Fruit fly (Drosophila melanogaster) whole organism, prepupa: ENCODE measurements around the gene dUTPase.

Experiments
- Blimp-1 ChIP-seq: fragments of 200-800 bp; sonication (Bioruptor generic); optimal IDR thresholded peaks from 3 replicates; lab custom pipeline; 2017; ENCODE audit warnings: missing biosample characterization, missing genetic modification characterization, mild to moderate bottlenecking, moderate library complexity, missing genetic modification reagents
- CG10631 ChIP-seq: fragments of 200-800 bp; sonication (Bioruptor generic); optimal IDR thresholded peaks from 2 replicates; lab custom pipeline; 2016; ENCODE audit warnings: missing biosample characterization, missing genetic modification characterization
- CG11294 ChIP-seq: fragments of 200-800 bp; sonication (Bioruptor generic); IDR thresholded peaks from 2 replicates; pipeline ENCODE4 v1.3.6; 2022; ENCODE audit warnings: missing biosample characterization, missing genetic modification characterization
- CG11902 ChIP-seq: fragments of 200-800 bp; sonication (Bioruptor generic); optimal IDR thresholded peaks from 3 replicates; lab custom pipeline; 2016; ENCODE audit warnings: missing biosample characterization, missing genetic modification characterization
- CG15336 ChIP-seq: fragments of 200-800 bp; sonication (Bioruptor generic); IDR thresholded peaks from 2 replicates; pipeline ENCODE4 v1.3.6; 2022; ENCODE audit warnings: missing biosample characterization, missing genetic modification characterization
- CG1621 ChIP-seq: fragments of 200-800 bp; sonication (Bioruptor generic); optimal IDR thresholded peaks from 3 replicates; lab custom pipeline; 2018; ENCODE audit warnings: missing biosample characterization, mild to moderate bottlenecking, missing genetic modification characterization
- CG31627 ChIP-seq: fragments of 200-800 bp; sonication (Bioruptor generic); optimal IDR thresholded peaks from 3 replicates; lab custom pipeline; 2016; ENCODE audit warnings: missing biosample characterization, missing genetic modification characterization
- CG32006 ChIP-seq: fragments of 200-800 bp; sonication (Bioruptor generic); optimal IDR thresholded peaks from 3 replicates; lab custom pipeline; 2017; ENCODE audit warnings: missing biosample characterization, mild to moderate bottlenecking, missing genetic modification characterization
- CG3919 ChIP-seq: fragments of 200-800 bp; sonication (Bioruptor generic); optimal IDR thresholded peaks from 3 replicates; lab custom pipeline; 2016; ENCODE audit warnings: missing biosample characterization, missing genetic modification characterization
- CG4318 ChIP-seq: fragments of 200-800 bp; sonication (Bioruptor generic); optimal IDR thresholded peaks from 3 replicates; lab custom pipeline; 2017; ENCODE audit warnings: missing biosample characterization, mild to moderate bottlenecking, missing genetic modification characterization
- CG6276 ChIP-seq: fragments of 200-800 bp; sonication (Bioruptor generic); optimal IDR thresholded peaks from 2 replicates; lab custom pipeline; 2017; ENCODE audit warnings: missing biosample characterization, mild to moderate bottlenecking, missing genetic modification characterization
- CG6792 ChIP-seq: fragments of 200-800 bp; sonication (Bioruptor generic); optimal IDR thresholded peaks from 3 replicates; lab custom pipeline; 2016; ENCODE audit warnings: missing biosample characterization, missing genetic modification characterization
- CG6808 ChIP-seq: fragments of 200-800 bp; sonication (Bioruptor generic); optimal IDR thresholded peaks from 3 replicates; lab custom pipeline; 2017; ENCODE audit warnings: missing biosample characterization, missing genetic modification characterization, mild to moderate bottlenecking, moderate library complexity, missing genetic modification reagents
- CG6854 ChIP-seq: fragments of 200-800 bp; sonication (Bioruptor generic); optimal IDR thresholded peaks from 2 replicates; lab custom pipeline; 2017; ENCODE audit warnings: missing biosample characterization, mild to moderate bottlenecking, missing genetic modification characterization
- CG8319 ChIP-seq: fragments of 200-800 bp; sonication (Bioruptor generic); optimal IDR thresholded peaks from 3 replicates; lab custom pipeline; 2016; ENCODE audit warnings: missing biosample characterization, missing genetic modification characterization
- CG8632 ChIP-seq: fragments of 200-800 bp; sonication (Bioruptor generic); optimal IDR thresholded peaks from 3 replicates; lab custom pipeline; 2016; ENCODE audit warnings: missing biosample characterization, missing genetic modification characterization
- CG9139 ChIP-seq: fragments of 200-800 bp; sonication (Bioruptor generic); optimal IDR thresholded peaks from 3 replicates; lab custom pipeline; 2017; ENCODE audit warnings: missing biosample characterization, mild to moderate bottlenecking, missing genetic modification characterization
- Eip78C ChIP-seq: fragments of 200-800 bp; sonication (Bioruptor generic); peaks from one replicate; lab custom pipeline; 2016; ENCODE audit warnings: missing biosample characterization, missing genetic modification characterization
- Ets21C ChIP-seq: fragments of 200-800 bp; sonication (Bioruptor generic); optimal IDR thresholded peaks from 3 replicates; lab custom pipeline; 2016; ENCODE audit warnings: missing biosample characterization, missing genetic modification characterization
- Gug ChIP-seq: fragments of 200-800 bp; sonication (Bioruptor generic); IDR thresholded peaks from 2 replicates; pipeline ENCODE4 v1.3.6; 2022; ENCODE audit warnings: missing biosample characterization, missing genetic modification characterization
- Lpt ChIP-seq: fragments of 200-800 bp; sonication (Bioruptor generic); optimal IDR thresholded peaks from 3 replicates; lab custom pipeline; 2016; ENCODE audit warnings: missing biosample characterization, missing genetic modification characterization
- Met ChIP-seq: fragments of 200-800 bp; sonication (Bioruptor generic); optimal IDR thresholded peaks from 3 replicates; lab custom pipeline; 2016; ENCODE audit warnings: missing biosample characterization, missing genetic modification characterization
- OdsH ChIP-seq: fragments of 200-800 bp; sonication (Bioruptor generic); optimal IDR thresholded peaks from 3 replicates; lab custom pipeline; 2016; ENCODE audit warnings: missing biosample characterization, missing genetic modification characterization
- Smox ChIP-seq: fragments of 200-800 bp; sonication (Bioruptor generic); optimal IDR thresholded peaks from 3 replicates; lab custom pipeline; 2016; ENCODE audit warnings: missing biosample characterization, missing genetic modification characterization
- achi ChIP-seq: fragments of 200-800 bp; sonication (Bioruptor generic); optimal IDR thresholded peaks from 3 replicates; lab custom pipeline; 2016; ENCODE audit warnings: missing biosample characterization, missing genetic modification characterization
- dac ChIP-seq: fragments of 200-800 bp; sonication (Bioruptor generic); optimal IDR thresholded peaks from 2 replicates; lab custom pipeline; 2017; ENCODE audit warnings: missing biosample characterization, mild to moderate bottlenecking, missing genetic modification characterization
- dsx ChIP-seq: fragments of 200-800 bp; optimal IDR thresholded peaks from 3 replicates; lab custom pipeline; 2019; ENCODE audit warnings: missing biosample characterization, mild to moderate bottlenecking, missing genetic modification characterization, moderate library complexity; ENCODE audit not compliant: poor library complexity, severe bottlenecking
- esn ChIP-seq: fragments of 200-800 bp; sonication (Bioruptor generic); optimal IDR thresholded peaks from 2 replicates; lab custom pipeline; 2016; ENCODE audit warnings: missing biosample characterization, mild to moderate bottlenecking, missing genetic modification characterization, moderate library complexity
- fd59A ChIP-seq: fragments of 200-800 bp; sonication (Bioruptor generic); optimal IDR thresholded peaks from 2 replicates; lab custom pipeline; 2017; ENCODE audit warnings: missing biosample characterization, mild to moderate bottlenecking, missing genetic modification characterization, missing genetic modification reagents
- net ChIP-seq: fragments of 200-800 bp; sonication (Bioruptor generic); optimal IDR thresholded peaks from 3 replicates; lab custom pipeline; 2016; ENCODE audit warnings: missing biosample characterization, missing genetic modification characterization
- pdm3 ChIP-seq: fragments of 200-800 bp; sonication (Bioruptor generic); optimal IDR thresholded peaks from 3 replicates; lab custom pipeline; 2016; ENCODE audit warnings: missing biosample characterization, missing genetic modification characterization
- spab ChIP-seq: fragments of 200-800 bp; sonication (Bioruptor generic); optimal IDR thresholded peaks from 2 replicates; lab custom pipeline; 2017; ENCODE audit warnings: missing biosample characterization, mild to moderate bottlenecking, missing genetic modification characterization, missing genetic modification reagents
- ss ChIP-seq, 2 experiments: fragments of 200-800 bp; sonication (Bioruptor generic); optimal IDR thresholded peaks; 2 replicates in 1 of 2; 3 replicates in 1 of 2; lab custom pipeline; 2017 to 2018; ENCODE audit warnings: mild to moderate bottlenecking in 2 of 2, missing biosample characterization in 2 of 2, missing genetic modification characterization in 2 of 2, moderate library complexity in 1 of 2
- svp ChIP-seq: fragments of 200-800 bp; sonication (Bioruptor generic); peaks from one replicate; lab custom pipeline; 2016; ENCODE audit warnings: missing biosample characterization, missing genetic modification characterization
- topi ChIP-seq: fragments of 200-800 bp; sonication (Bioruptor generic); optimal IDR thresholded peaks from 3 replicates; lab custom pipeline; 2016; ENCODE audit warnings: missing biosample characterization, missing genetic modification characterization
- vri ChIP-seq: fragments of 200-800 bp; sonication (Bioruptor generic); optimal IDR thresholded peaks from 3 replicates; lab custom pipeline; 2016; ENCODE audit warnings: missing biosample characterization, mild to moderate bottlenecking, missing genetic modification characterization

Gene dUTPase

dm6 chr2L:11022804-11023203 lies 11.7 kb downstream of the dUTPase start (continued):
- TF ChIP-seq pdm3 (GFP tag; lab: Kevin White, UChicago): peak; percentile 28
- TF ChIP-seq dac: no peak
- peak; percentile 26 for TF ChIP-seq Smox
- no peak for TF ChIP-seq CG6792 (GFP tag; lab: Kevin White, UChicago)
- TF ChIP-seq CG15336: peak; percentile 25; the same call in 1 of the 2 replicates
- TF ChIP-seq ss (GFP tag; optimal IDR thresholded peaks at IDR 0.05; lab: Kevin White, UChicago): no peak
- TF ChIP-seq CG1621 (tag; lab: Kevin White, UChicago): no peak
- no peak for TF ChIP-seq dsx (GFP tag; lab: Kevin White, UChicago)
- no peak for TF ChIP-seq Lpt (GFP tag; lab: Kevin White, UChicago)
- peak; percentile 9 for TF ChIP-seq CG31627 (GFP tag; lab: Kevin White, UChicago)
- no peak for TF ChIP-seq net (GFP tag; lab: Kevin White, UChicago)
- no peak for TF ChIP-seq spab
- TF ChIP-seq CG4318 (GFP tag; lab: Kevin White, UChicago): no peak
- TF ChIP-seq topi (GFP tag; lab: Kevin White, UChicago): peak; percentile 21
- TF ChIP-seq vri: peak; percentile 1
- TF ChIP-seq CG8319 (GFP tag; lab: Kevin White, UChicago): no peak

- TF ChIP-seq achi (GFP tag; lab: Kevin White, UChicago) (no peak), Eip78C (GFP tag; lab: Kevin White, UChicago) (peak; percentile 62), svp (GFP tag; lab: Kevin White, UChicago) (peak; percentile 73), CG11902 (GFP tag; lab: Kevin White, UChicago) (no peak), CG1621 (tag; lab: Kevin White, UChicago) (no peak), CG32006 (GFP tag; lab: Kevin White, UChicago) (peak; percentile 2)
- TF ChIP-seq, all 60 proteins: peak for 3
These were observed 12.8 kb downstream of the dUTPase start for dm6 chr2L:11023875-11024274.

dm6 chr2L:11027213-11027612 lies 16.1 kb downstream of the dUTPase start:
- TF ChIP-seq dsx (GFP tag; lab: Kevin White, UChicago) (peak; percentile 92), OdsH (GFP tag; lab: Kevin White, UChicago) (no peak), CG6808 (GFP tag; lab: Kevin White, UChicago) (peak; percentile 11), ss (GFP tag; optimal IDR thresholded peaks at IDR 0.05; lab: Kevin White, UChicago) (peak; percentile 16 to 20), CG9139 (GFP tag; lab: Kevin White, UChicago) (peak; percentile 5), Lpt (GFP tag; lab: Kevin White, UChicago) (peak; percentile 21), CG32006 (GFP tag; lab: Kevin White, UChicago) (no peak)
- TF ChIP-seq, all 60 proteins: peak for 5

- TF ChIP-seq esn (GFP tag; lab: Kevin White, UChicago) (no peak), pdm3 (GFP tag; lab: Kevin White, UChicago) (no peak), Lpt (GFP tag; lab: Kevin White, UChicago) (no peak), spab (no peak), CG11294 (no peak), Ets21C (GFP tag; lab: Kevin White, UChicago) (no peak), CG6276 (no peak), CG8632 (GFP tag; lab: Kevin White, UChicago) (no peak), fd59A (GFP tag; lab: Kevin White, UChicago) (no peak), ss (GFP tag; optimal IDR thresholded peaks at IDR 0.05; lab: Kevin White, UChicago) (no peak), CG3919 (GFP tag; lab: Kevin White, UChicago) (no peak), CG6854 (GFP tag; lab: Kevin White, UChicago) (no peak), Met (GFP tag; lab: Kevin White, UChicago) (no peak), svp (GFP tag; lab: Kevin White, UChicago) (no peak), CG6792 (GFP tag; lab: Kevin White, UChicago) (no peak), Gug (GFP tag; lab: Robert Waterston, UW) (no peak), net (GFP tag; lab: Kevin White, UChicago) (no peak), CG32006 (GFP tag; lab: Kevin White, UChicago) (no peak), Blimp-1 (GFP tag; lab: Kevin White, UChicago) (no peak), CG10631 (GFP tag; lab: Kevin White, UChicago) (no peak)
These were observed 16.8 kb downstream of the dUTPase start for dm6 chr2L:11027825-11028496.
